Fruit fly (Drosophila melanogaster): ENCODE data around the gene RpL30.
A peak's percentile ranks its signal among the peaks of the same experiment; 100 is the strongest.

RpL30 gene

DNA sequence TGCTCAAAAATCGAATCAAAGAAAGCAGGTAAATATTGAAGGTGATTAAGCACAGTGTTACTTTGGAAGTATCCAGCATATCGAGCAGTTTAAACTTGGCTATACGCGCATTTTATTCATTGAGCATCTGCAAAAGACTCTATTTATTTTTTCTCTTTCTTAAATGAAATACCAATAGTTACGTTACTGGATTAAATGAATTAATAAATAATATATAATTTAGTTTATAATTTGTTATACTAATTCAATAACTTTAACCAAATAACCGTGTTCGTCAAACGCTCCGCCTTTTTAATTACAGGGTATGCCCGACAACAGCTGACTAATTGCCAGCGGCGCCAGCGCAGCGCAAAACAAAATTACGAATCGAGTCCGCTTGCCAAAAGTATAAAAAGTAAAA is 42.3 kb downstream of the RpL30 start (continued):
- peak; percentile 65 for TF ChIP-seq CG13296 (GFP tag; optimal IDR thresholded peaks at IDR 0.05)
- peak; percentile 74 for TF ChIP-seq Meics (GFP tag; optimal IDR thresholded peaks at IDR 0.05)
- TF ChIP-seq ase (GFP tag; IDR thresholded peaks at IDR 0.05): no peak
- TF ChIP-seq twi (tag; optimal IDR thresholded peaks at IDR 0.05): no peak
- TF ChIP-seq hkb (optimal IDR thresholded peaks at IDR 0.05): no peak
- peak; percentile 48; the same call in 1 of the 2 replicates for TF ChIP-seq hkb (GFP tag; IDR thresholded peaks at IDR 0.05)
- TF ChIP-seq dmrt99B (tag; optimal IDR thresholded peaks at IDR 0.05): peak; percentile 48
- TF ChIP-seq CG16863 (GFP tag; optimal IDR thresholded peaks at IDR 0.05): no peak
- peak; percentile 63 for TF ChIP-seq stc (GFP tag; IDR thresholded peaks at IDR 0.05)
- TF ChIP-seq pros (GFP tag; optimal IDR thresholded peaks at IDR 0.05): no peak
- TF ChIP-seq B-H2 (GFP tag; optimal IDR thresholded peaks at IDR 0.05): peak; percentile 21
- TF ChIP-seq Dp (GFP tag; optimal IDR thresholded peaks at IDR 0.05): no peak
- TF ChIP-seq Hand (GFP tag; optimal IDR thresholded peaks at IDR 0.05): peak; percentile 38
- TF ChIP-seq Blimp-1 (GFP tag; optimal IDR thresholded peaks at IDR 0.05): peak; percentile 27
- no peak for TF ChIP-seq Oaz (GFP tag; IDR thresholded peaks at IDR 0.05)

DNA sequence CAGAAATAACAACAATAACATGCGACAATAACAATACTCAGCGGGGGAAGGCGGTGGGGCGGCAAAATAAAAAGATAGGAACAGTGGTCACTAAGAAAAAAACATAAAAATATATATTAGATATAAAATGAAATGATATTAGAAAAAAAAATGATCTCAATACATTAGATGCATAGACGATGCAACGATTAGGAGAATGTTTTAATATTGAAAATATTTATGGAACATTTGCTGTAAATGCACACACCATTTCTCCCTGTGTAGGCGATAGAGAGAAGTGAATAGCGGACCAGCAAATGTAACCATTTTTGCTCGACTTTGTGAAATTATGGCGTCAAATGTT is 42.9 kb downstream of the RpL30 start:
- peak; percentile 3 for TF ChIP-seq CG2875 (GFP tag; optimal IDR thresholded peaks at IDR 0.05)
- peak; percentile 33 for TF ChIP-seq CG13624 (GFP tag; optimal IDR thresholded peaks at IDR 0.05)
- TF ChIP-seq ttk (GFP tag; IDR thresholded peaks at IDR 0.05): peak; percentile 84
- peak; percentile 47 for TF ChIP-seq run (tag; optimal IDR thresholded peaks at IDR 0.05)
- no peak for TF ChIP-seq D (optimal IDR thresholded peaks at IDR 0.05)
- TF ChIP-seq D (GFP tag; optimal IDR thresholded peaks at IDR 0.05): peak; percentile 46
- no peak for TF ChIP-seq kay (GFP tag; optimal IDR thresholded peaks at IDR 0.05)
- peak; percentile 66 for TF ChIP-seq CG15696 (tag; optimal IDR thresholded peaks at IDR 0.05)
- peak; percentile 73 for TF ChIP-seq NfI (GFP tag; optimal IDR thresholded peaks at IDR 0.05)
- peak; percentile 55 for TF ChIP-seq Chrac-16 (GFP tag; optimal IDR thresholded peaks at IDR 0.05)
- no peak for TF ChIP-seq hkb (optimal IDR thresholded peaks at IDR 0.05)
- TF ChIP-seq hkb (GFP tag; IDR thresholded peaks at IDR 0.05): peak; percentile 90
- no peak for TF ChIP-seq Sin3A (optimal IDR thresholded peaks at IDR 0.05)
- TF ChIP-seq Doc2 (GFP tag; IDR thresholded peaks at IDR 0.05): peak; percentile 69; the same call in 1 of the 2 replicates
- no peak for TF ChIP-seq CG15479 (GFP tag; optimal IDR thresholded peaks at IDR 0.05)
- TF ChIP-seq HLH54F (GFP tag; optimal IDR thresholded peaks at IDR 0.05): peak; percentile 31
- TF ChIP-seq Deaf1 (tag; optimal IDR thresholded peaks at IDR 0.05): peak; percentile 61
- peak; percentile 33 for TF ChIP-seq ems (GFP tag; optimal IDR thresholded peaks at IDR 0.05)
- peak; percentile 47; the same call in 1 of the 2 replicates for TF ChIP-seq onecut (GFP tag; IDR thresholded peaks at IDR 0.05)
- peak; percentile 75 for TF ChIP-seq fd3F (GFP tag; optimal IDR thresholded peaks at IDR 0.05)
- no peak for TF ChIP-seq Doc3 (GFP tag; IDR thresholded peaks at IDR 0.05; ENCODE audit: partially characterized antibody)
- no peak for TF ChIP-seq CTCF (GFP tag; optimal IDR thresholded peaks at IDR 0.05)
- peak; percentile 89 for TF ChIP-seq GATAe (GFP tag; conservative IDR thresholded peaks at IDR 0.05)
- peak; percentile 56; the same call in 1 of the 2 replicates for TF ChIP-seq peb (GFP tag; IDR thresholded peaks at IDR 0.05)
- no peak for TF ChIP-seq pzg (GFP tag; optimal IDR thresholded peaks at IDR 0.05)
- peak; percentile 56 for TF ChIP-seq croc (GFP tag; conservative IDR thresholded peaks at IDR 0.05)
- peak; percentile 68 for TF ChIP-seq Sox102F (GFP tag; optimal IDR thresholded peaks at IDR 0.05)
- TF ChIP-seq B-H1 (GFP tag; IDR thresholded peaks at IDR 0.05): peak; percentile 85
- TF ChIP-seq cwo (GFP tag; optimal IDR thresholded peaks at IDR 0.05): peak; percentile 81
- no peak for TF ChIP-seq CG14965 (GFP tag; optimal IDR thresholded peaks at IDR 0.05; ENCODE audit: borderline replicate concordance)
- peak; percentile 44 for TF ChIP-seq slp2 (GFP tag; optimal IDR thresholded peaks at IDR 0.05)
- TF ChIP-seq sisA (GFP tag; IDR thresholded peaks at IDR 0.05): peak; percentile 75
- TF ChIP-seq CG7987 (GFP tag; optimal IDR thresholded peaks at IDR 0.05): peak; percentile 62
- peak; percentile 22 for TF ChIP-seq CG8359 (GFP tag; optimal IDR thresholded peaks at IDR 0.05; ENCODE audit: borderline replicate concordance)
- TF ChIP-seq Nf-YA (GFP tag; IDR thresholded peaks at IDR 0.05): peak; percentile 62; the same call in 1 of the 2 replicates
- TF ChIP-seq CG10209 (GFP tag; optimal IDR thresholded peaks at IDR 0.05): peak; percentile 68
- TF ChIP-seq CG17186 (GFP tag; optimal IDR thresholded peaks at IDR 0.05): no peak
- TF ChIP-seq caup (GFP tag; optimal IDR thresholded peaks at IDR 0.05; ENCODE audit: severe bottlenecking): peak; percentile 81

Data from whole organism, embryonic.